Fruit fly (Drosophila melanogaster) whole organism, wandering third instar larva: Measurements from ENCODE around the gene Sec22.

ENCODE experiments used
- Abd-B ChIP-seq: fragments of >200 bp; optimal IDR thresholded peaks from 2 replicates; lab custom pipeline; 2017; ENCODE audit warnings: missing biosample characterization, missing genetic modification characterization
- CG32264 ChIP-seq: fragments of 200-800 bp; sonication (Bioruptor generic); optimal IDR thresholded peaks from 2 replicates; lab custom pipeline; 2016; ENCODE audit warnings: missing biosample characterization, missing genetic modification characterization
- CG9705 ChIP-seq: fragments of 200-800 bp; sonication (Bioruptor generic); optimal IDR thresholded peaks from 2 replicates; lab custom pipeline; 2018; ENCODE audit warnings: missing biosample characterization, mild to moderate bottlenecking, missing genetic modification characterization
- CrebA ChIP-seq: fragments of 200-800 bp; sonication (Bioruptor generic); optimal IDR thresholded peaks from 2 replicates; lab custom pipeline; 2016; ENCODE audit warnings: missing biosample characterization, mild to moderate bottlenecking, missing genetic modification characterization, borderline replicate concordance
- Dfd ChIP-seq: fragments of >200 bp; optimal IDR thresholded peaks from 2 replicates; lab custom pipeline; 2017; ENCODE audit warnings: missing biosample characterization, missing genetic modification characterization
- Dif ChIP-seq: fragments of 200-275, 200-300 bp; sonication (Bioruptor generic); optimal IDR thresholded peaks from 2 replicates; lab custom pipeline; 2018; ENCODE audit warnings: missing biosample characterization, missing genetic modification characterization; ENCODE audit not compliant: partially characterized antibody
- GATAd ChIP-seq: sonication (Bioruptor generic); optimal IDR thresholded peaks from 2 replicates; lab custom pipeline; 2016; ENCODE audit warnings: missing biosample characterization, missing genetic modification characterization
- HLH106 ChIP-seq: fragments of 200-800 bp; optimal IDR thresholded peaks from 3 replicates; lab custom pipeline; 2019; ENCODE audit warnings: missing biosample characterization, mild to moderate bottlenecking, missing genetic modification characterization, moderate library complexity
- Hnf4 ChIP-seq: fragments of 200-800 bp; sonication (Bioruptor generic); optimal IDR thresholded peaks from 2 replicates; lab custom pipeline; 2016; ENCODE audit warnings: missing biosample characterization, mild to moderate bottlenecking, missing genetic modification characterization
- Hr78 ChIP-seq: fragments of >200 bp; optimal IDR thresholded peaks from 2 replicates; lab custom pipeline; 2017; ENCODE audit warnings: missing biosample characterization, missing genetic modification characterization
- Hr83 ChIP-seq: fragments of 200-300 bp; sonication (Bioruptor generic); optimal IDR thresholded peaks from 2 replicates; lab custom pipeline; 2016; ENCODE audit warnings: missing biosample characterization, mild to moderate bottlenecking, missing genetic modification characterization, moderate library complexity; ENCODE audit not compliant: poor library complexity, severe bottlenecking
- Jra ChIP-seq: sonication (Bioruptor generic); optimal IDR thresholded peaks from 2 replicates; lab custom pipeline; 2016; ENCODE audit warnings: missing biosample characterization, missing genetic modification characterization
- Mio ChIP-seq: sonication (Bioruptor generic); optimal IDR thresholded peaks from 2 replicates; lab custom pipeline; 2016; ENCODE audit warnings: missing biosample characterization, missing genetic modification characterization
- Myc ChIP-seq: fragments of >200 bp; optimal IDR thresholded peaks from 2 replicates; lab custom pipeline; 2017
- N ChIP-seq: fragments of >200 bp; optimal IDR thresholded peaks from 2 replicates; lab custom pipeline; 2018; ENCODE audit warnings: missing biosample characterization, missing external identifiers, missing genetic modification characterization
- OdsH ChIP-seq: fragments of 200-800 bp; sonication (Bioruptor generic); optimal IDR thresholded peaks from 2 replicates; lab custom pipeline; 2016; ENCODE audit warnings: missing biosample characterization, mild to moderate bottlenecking, missing genetic modification characterization
- Rel ChIP-seq, 2 experiments: fragments of 200-800 bp; sonication (Bioruptor generic) in 1 of 2; optimal IDR thresholded peaks; 2 replicates in 1 of 2; 3 replicates in 1 of 2; lab custom pipeline; 2016 to 2019; ENCODE audit warnings: mild to moderate bottlenecking in 2 of 2, missing biosample characterization in 2 of 2, missing genetic modification characterization in 2 of 2, moderate library complexity in 1 of 2
- Sp1 ChIP-seq: fragments of 200-800 bp; sonication (Bioruptor generic); optimal IDR thresholded peaks from 3 replicates; lab custom pipeline; 2019; ENCODE audit warnings: missing biosample characterization, mild to moderate bottlenecking, missing genetic modification characterization, moderate library complexity
- Vsx2 ChIP-seq: fragments of 200-300, 225-300 bp; sonication (Bioruptor generic); optimal IDR thresholded peaks from 2 replicates; lab custom pipeline; 2018; ENCODE audit warnings: missing biosample characterization, missing genetic modification characterization; ENCODE audit not compliant: partially characterized antibody
- br ChIP-seq: fragments of 200-800 bp; sonication (Bioruptor generic); optimal IDR thresholded peaks from 2 replicates; lab custom pipeline; 2016; ENCODE audit warnings: missing biosample characterization, missing genetic modification characterization
- brk ChIP-seq: fragments of 200-800 bp; sonication (Bioruptor generic); optimal IDR thresholded peaks from 2 replicates; lab custom pipeline; 2016; ENCODE audit warnings: missing biosample characterization, mild to moderate bottlenecking, missing genetic modification characterization
- dl ChIP-seq, 2 experiments: fragments of 175-275, 200-275 bp in 1 of 2; fragments of 200-275 bp in 1 of 2; sonication (Bioruptor generic); optimal IDR thresholded peaks; lab custom pipeline; 2018; ENCODE audit warnings: mild to moderate bottlenecking in 2 of 2, missing biosample characterization in 2 of 2, missing genetic modification characterization in 2 of 2, moderate library complexity in 2 of 2; ENCODE audit not compliant: partially characterized antibody in 2 of 2, insufficient read depth in 1 of 2
- dmrt93B ChIP-seq: fragments of 200-800 bp; sonication (Bioruptor generic); optimal IDR thresholded peaks from 2 replicates; lab custom pipeline; 2018; ENCODE audit warnings: missing biosample characterization, mild to moderate bottlenecking, missing genetic modification characterization
- dsf ChIP-seq: sonication (Bioruptor generic); optimal IDR thresholded peaks from 2 replicates; lab custom pipeline; 2016; ENCODE audit warnings: missing biosample characterization, missing genetic modification characterization, borderline replicate concordance
- ey ChIP-seq: fragments of 200-800 bp; sonication (Bioruptor generic); optimal IDR thresholded peaks from 2 replicates; lab custom pipeline; 2016; ENCODE audit warnings: missing biosample characterization, missing genetic modification characterization
- foxo ChIP-seq, 2 experiments: fragments of 200-800 bp; sonication (Bioruptor generic); optimal IDR thresholded peaks; 2 replicates in 1 of 2; 3 replicates in 1 of 2; lab custom pipeline; 2016 to 2017; ENCODE audit warnings: missing biosample characterization in 2 of 2, missing genetic modification characterization in 2 of 2
- fru ChIP-seq: fragments of 200-800 bp; sonication (Bioruptor generic); optimal IDR thresholded peaks from 3 replicates; lab custom pipeline; 2016; ENCODE audit warnings: missing biosample characterization, mild to moderate bottlenecking, missing genetic modification characterization
- h ChIP-seq: fragments of 200-800 bp; sonication (Bioruptor generic); optimal IDR thresholded peaks from 3 replicates; lab custom pipeline; 2016; ENCODE audit warnings: missing biosample characterization, mild to moderate bottlenecking, missing genetic modification characterization
- jim ChIP-seq: fragments of 175-275, 200-325 bp; sonication (Bioruptor generic); optimal IDR thresholded peaks from 2 replicates; lab custom pipeline; 2016; ENCODE audit warnings: missing biosample characterization, mild to moderate bottlenecking, missing genetic modification characterization
- lola ChIP-seq: fragments of >200 bp; optimal IDR thresholded peaks from 2 replicates; lab custom pipeline; 2017; ENCODE audit warnings: missing biosample characterization, missing genetic modification characterization
- pan ChIP-seq: fragments of >200 bp; optimal IDR thresholded peaks from 2 replicates; lab custom pipeline; 2017
- psq ChIP-seq: fragments of 200-800 bp; sonication (Bioruptor generic); optimal IDR thresholded peaks from 3 replicates; lab custom pipeline; 2017; ENCODE audit warnings: missing biosample characterization, mild to moderate bottlenecking, missing genetic modification characterization, moderate library complexity
- rgr ChIP-seq: fragments of 200-800 bp; sonication (Bioruptor generic); optimal IDR thresholded peaks from 3 replicates; lab custom pipeline; 2016; ENCODE audit warnings: missing biosample characterization, mild to moderate bottlenecking, missing genetic modification characterization
- sage ChIP-seq: fragments of 200-800 bp; sonication (Bioruptor generic); optimal IDR thresholded peaks from 2 replicates; lab custom pipeline; 2016; ENCODE audit warnings: missing biosample characterization, mild to moderate bottlenecking, missing genetic modification characterization
- sv ChIP-seq: fragments of 200-800 bp; sonication (Bioruptor generic); optimal IDR thresholded peaks from 3 replicates; lab custom pipeline; 2016; ENCODE audit warnings: missing biosample characterization, missing genetic modification characterization
- tai ChIP-seq: sonication (Bioruptor generic); optimal IDR thresholded peaks from 2 replicates; lab custom pipeline; 2016; ENCODE audit warnings: missing biosample characterization, missing genetic modification characterization
- usp ChIP-seq: fragments of >200 bp; optimal IDR thresholded peaks from 2 replicates; lab custom pipeline; 2017; ENCODE audit warnings: missing biosample characterization, missing genetic modification characterization
- woc ChIP-seq: sonication (Bioruptor generic); optimal IDR thresholded peaks from 2 replicates; lab custom pipeline; 2016; ENCODE audit warnings: missing biosample characterization, mild to moderate bottlenecking, missing genetic modification characterization

The Sec22 gene

DNA sequence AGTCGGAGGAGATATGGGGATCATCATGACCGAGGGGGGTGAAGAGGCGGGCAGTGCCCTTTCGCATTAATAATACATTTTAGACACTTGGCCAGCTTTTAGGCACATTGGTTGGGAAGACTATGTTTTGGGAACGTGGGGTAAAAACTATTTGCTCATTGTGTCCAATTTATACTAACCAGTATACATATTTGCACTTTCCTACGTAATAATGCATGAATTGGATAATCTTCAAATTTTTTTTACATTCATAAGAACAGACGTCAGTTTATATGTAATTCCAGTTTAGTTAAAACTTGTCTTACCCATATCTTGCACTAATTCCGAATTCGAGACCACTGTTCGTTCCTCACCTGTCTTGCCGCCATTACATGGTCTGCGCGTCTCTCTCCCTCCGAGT, 26.5 kb upstream of the Sec22 start:
- TF ChIP-seq Dfd (GFP tag; lab: Kevin White, UChicago) (no peak), N (GFP tag; lab: Kevin White, UChicago) (no peak), dmrt93B (GFP tag; lab: Kevin White, UChicago) (peak; percentile 11), Hnf4 (GFP tag; lab: Kevin White, UChicago) (peak; percentile 11), Hr78 (GFP tag; lab: Kevin White, UChicago) (no peak), pan (lab: Kevin White, UChicago) (no peak), Mio (GFP tag; lab: Kevin White, UChicago) (no peak), lola (GFP tag; lab: Kevin White, UChicago) (no peak), Vsx2 (GFP tag; lab: Kevin White, UChicago) (no peak), tai (GFP tag; lab: Kevin White, UChicago) (no peak), woc (peak; percentile 83), Rel (GFP tag; optimal IDR thresholded peaks at IDR 0.05; lab: Kevin White, UChicago) (no peak), Rel (tag; optimal IDR thresholded peaks at IDR 0.05; lab: Kevin White, UChicago) (no peak), Abd-B (GFP tag; lab: Kevin White, UChicago) (no peak), h (GFP tag; lab: Kevin White, UChicago) (peak; percentile 64), foxo (GFP tag; optimal IDR thresholded peaks at IDR 0.05; lab: Kevin White, UChicago) (peak in 1 of 2 experiments; percentile 75), dsf (no peak), Sp1 (GFP tag; lab: Kevin White, UChicago) (peak; percentile 53), sv (GFP tag; lab: Kevin White, UChicago) (no peak), CrebA (GFP tag; lab: Kevin White, UChicago) (no peak), dl (GFP tag; optimal IDR thresholded peaks at IDR 0.05; lab: Kevin White, UChicago; ENCODE audit: insufficient read depth in 1 of 2, partially characterized antibody in 2 of 2) (no peak), OdsH (peak; percentile 53), psq (GFP tag; lab: Kevin White, UChicago) (peak; percentile 70), jim (GFP tag; lab: Kevin White, UChicago) (no peak), CG9705 (no peak), Jra (GFP tag; lab: Kevin White, UChicago) (no peak), Myc (no peak), Hr83 (GFP tag; lab: Kevin White, UChicago) (no peak), CG32264 (GFP tag; lab: Kevin White, UChicago) (no peak), br (GFP tag; lab: Kevin White, UChicago) (peak; percentile 12), brk (no peak), HLH106 (tag; lab: Kevin White, UChicago) (peak; percentile 58), rgr (GFP tag; lab: Kevin White, UChicago) (peak; percentile 44), Dif (GFP tag; lab: Kevin White, UChicago) (no peak), GATAd (GFP tag; lab: Kevin White, UChicago) (no peak), sage (no peak), fru (GFP tag; lab: Kevin White, UChicago) (peak; percentile 82), ey (GFP tag; lab: Kevin White, UChicago) (peak; percentile 61), usp (GFP tag; lab: Kevin White, UChicago) (no peak)
- TF ChIP-seq, all 38 proteins: peak for 13

DNA sequence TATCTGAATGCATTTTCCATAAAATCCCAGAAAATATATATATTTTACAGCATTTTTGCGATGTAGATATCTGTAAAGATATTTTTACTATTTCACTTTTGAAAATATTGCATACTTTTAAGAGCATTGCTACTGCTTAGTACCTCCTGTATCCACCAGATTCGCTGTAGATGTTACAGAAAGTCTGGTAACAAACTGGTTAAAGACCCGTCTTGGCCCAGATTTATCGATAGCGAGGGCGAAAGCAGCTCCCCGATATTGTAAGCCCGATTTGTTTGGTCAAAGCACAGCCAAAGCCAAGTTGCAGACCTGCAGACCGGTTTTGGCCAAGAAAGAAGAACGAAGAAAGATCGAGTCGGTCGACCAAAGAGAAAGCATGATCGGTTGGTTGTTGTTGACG, 21.4 kb upstream of the Sec22 start, which contains the start of gene tw:
TSS of gene tw (plus strand) at position 291 of the 400 bp plus-strand sequence.
- TF ChIP-seq foxo (GFP tag; optimal IDR thresholded peaks at IDR 0.05; lab: Kevin White, UChicago) (peak in 1 of 2 experiments; percentile 9), Myc (peak; percentile 54), Abd-B (GFP tag; lab: Kevin White, UChicago) (no peak), psq (GFP tag; lab: Kevin White, UChicago) (peak; percentile 28), Dif (GFP tag; lab: Kevin White, UChicago) (peak; percentile 31), fru (GFP tag; lab: Kevin White, UChicago) (peak; percentile 36)
- TF ChIP-seq, all 38 proteins: peak for 5
